Worm (Caenorhabditis elegans): Measurements from ENCODE around the gene str-108.

DNA sequence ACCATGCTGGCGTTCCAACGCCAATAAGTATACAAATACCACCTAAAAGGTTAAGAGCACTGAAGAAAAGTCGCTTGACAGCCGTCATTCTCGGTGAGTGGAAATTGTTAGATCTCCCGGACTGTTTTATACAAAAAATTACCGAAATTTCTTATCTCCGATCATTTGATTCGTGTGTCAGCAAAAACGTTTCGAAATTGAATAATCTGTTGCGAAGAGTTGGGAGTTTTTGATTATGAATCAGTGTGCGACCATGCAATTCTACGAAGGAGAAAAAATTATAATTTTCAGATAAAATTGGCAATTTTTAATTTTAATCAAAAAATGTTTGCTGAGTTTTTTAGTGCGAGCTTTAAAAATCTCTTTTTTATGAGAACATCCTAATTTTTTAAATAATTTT lies 26.5 kb upstream of the str-108 start, which contains the start of gene clc-11:
- TF ChIP-seq W03F9.2 (tag; optimal IDR thresholded peaks at IDR 0.05), result no peak
- TF ChIP-seq him-1 (tag; optimal IDR thresholded peaks at IDR 0.05), result no peak
- no peak for TF ChIP-seq dao-5 (tag; optimal IDR thresholded peaks at IDR 0.05)
